Worm (Caenorhabditis elegans): Measurements from ENCODE around the gene T15H9.4.

T15H9.4 gene

ce11 chrII:9596401-9596800 lies 15.3 kb upstream of the T15H9.4 start, which contains the start of gene E02H1.6:
Gene E02H1.6 (plus strand): TSS chrII:9596701.
- TF ChIP-seq lir-3 (tag; optimal IDR thresholded peaks at IDR 0.05; ENCODE audit: poor library complexity), result no peak
- no peak for TF ChIP-seq unc-86 (tag; optimal IDR thresholded peaks at IDR 0.05)
- no peak for TF ChIP-seq unc-130 (tag; optimal IDR thresholded peaks at IDR 0.05)
- TF ChIP-seq lin-39 (tag; optimal IDR thresholded peaks at IDR 0.05), result no peak
- no peak for TF ChIP-seq vab-15 (tag; optimal IDR thresholded peaks at IDR 0.05)
- no peak for TF ChIP-seq nhr-76 (tag; optimal IDR thresholded peaks at IDR 0.05)

ce11 chrII:9597516-9598047 lies 14.1 kb upstream of the T15H9.4 start, which contains the start of gene mrpl-53:
Gene mrpl-53 (plus strand): TSS chrII:9597622.
- TF ChIP-seq aly-2 (tag; optimal IDR thresholded peaks at IDR 0.05) (no peak), ceh-82 (tag; optimal IDR thresholded peaks at IDR 0.05) (no peak), sox-4 (tag; optimal IDR thresholded peaks at IDR 0.05) (no peak), ceh-63 (GFP tag; optimal IDR thresholded peaks at IDR 0.05) (no peak), lin-14 (GFP tag; optimal IDR thresholded peaks at IDR 0.05) (no peak), nhr-90 (tag; optimal IDR thresholded peaks at IDR 0.05; ENCODE audit: poor library complexity) (peak; percentile 52), nhr-71 (tag; optimal IDR thresholded peaks at IDR 0.05) (peak; percentile 29), lin-35 (GFP tag; optimal IDR thresholded peaks at IDR 0.05) (peak in 1 of 2 experiments; percentile 1), Y116A8C.19 (tag; optimal IDR thresholded peaks at IDR 0.05; ENCODE audit: borderline replicate concordance) (no peak), efl-1 (optimal IDR thresholded peaks at IDR 0.05) (no peak), efl-1 (GFP tag; optimal IDR thresholded peaks at IDR 0.05 in 1 of 2) (peak in 1 of 2 experiments; percentile 66), dsc-1 (tag; optimal IDR thresholded peaks at IDR 0.05) (no peak), skn-1 (tag; optimal IDR thresholded peaks at IDR 0.05) (no peak), sptf-1 (tag; optimal IDR thresholded peaks at IDR 0.05) (no peak)

ce11 chrII:9600022-9600722 lies 11.5 kb upstream of the T15H9.4 start:
- peak; percentile 36 for TF ChIP-seq ztf-4 (tag; optimal IDR thresholded peaks at IDR 0.05)
- TF ChIP-seq elt-2 (tag; optimal IDR thresholded peaks at IDR 0.05), result peak; percentile 43
- no peak for TF ChIP-seq ces-1 (GFP tag; optimal IDR thresholded peaks at IDR 0.05)
- TF ChIP-seq nhr-19 (GFP tag; conservative IDR thresholded peaks at IDR 0.05), result peak; percentile 35
- peak; percentile 9 for TF ChIP-seq snu-23 (GFP tag; optimal IDR thresholded peaks at IDR 0.05)
- peak in 1 of 2 experiments; percentile 11 for TF ChIP-seq lin-35 (GFP tag; optimal IDR thresholded peaks at IDR 0.05)
- TF ChIP-seq lin-39 (tag; optimal IDR thresholded peaks at IDR 0.05), result peak; percentile 36
- no peak for TF ChIP-seq dsc-1 (tag; optimal IDR thresholded peaks at IDR 0.05)
- peak; percentile 46 for TF ChIP-seq nhr-71 (tag; optimal IDR thresholded peaks at IDR 0.05)
- TF ChIP-seq nhr-90 (tag; optimal IDR thresholded peaks at IDR 0.05; ENCODE audit: poor library complexity), result no peak
- TF ChIP-seq efl-1 (optimal IDR thresholded peaks at IDR 0.05), result no peak
- TF ChIP-seq efl-1 (GFP tag; optimal IDR thresholded peaks at IDR 0.05 in 1 of 2), result peak in 1 of 2 experiments; percentile 37
- TF ChIP-seq fkh-8 (tag; optimal IDR thresholded peaks at IDR 0.05), result no peak
- peak; percentile 25 for TF ChIP-seq lin-14 (GFP tag; optimal IDR thresholded peaks at IDR 0.05)
- peak; percentile 59 for TF ChIP-seq rnt-1 (tag; optimal IDR thresholded peaks at IDR 0.05)
- TF ChIP-seq lin-15B (tag; optimal IDR thresholded peaks at IDR 0.05), result no peak
- TF ChIP-seq nhr-11 (tag; optimal IDR thresholded peaks at IDR 0.05), result peak; percentile 46
- no peak for TF ChIP-seq aly-2 (tag; optimal IDR thresholded peaks at IDR 0.05)

ce11 chrII:9601069-9601468 lies 10.6 kb upstream of the T15H9.4 start:
- no peak for TF ChIP-seq nhr-28 (tag; optimal IDR thresholded peaks at IDR 0.05)
- no peak for TF ChIP-seq tlp-1 (tag; optimal IDR thresholded peaks at IDR 0.05)
- TF ChIP-seq lin-14 (GFP tag; optimal IDR thresholded peaks at IDR 0.05), result peak; percentile 96
- peak; percentile 70 for TF ChIP-seq lin-39 (tag; optimal IDR thresholded peaks at IDR 0.05)
- TF ChIP-seq pax-3 (tag; optimal IDR thresholded peaks at IDR 0.05), result no peak
- TF ChIP-seq nhr-71 (tag; optimal IDR thresholded peaks at IDR 0.05), result peak; percentile 93
- no peak for TF ChIP-seq skn-1 (tag; optimal IDR thresholded peaks at IDR 0.05)
- TF ChIP-seq ama-1 (optimal IDR thresholded peaks at IDR 0.05), result peak; percentile 2
- 0 out of 2 replicates have a peak, but pooled peaks have one; percentile 20 for TF ChIP-seq ceh-88 (GFP tag; IDR thresholded peaks at IDR 0.05)
- TF ChIP-seq swsn-7 (tag; optimal IDR thresholded peaks at IDR 0.05), result peak; percentile 63
- TF ChIP-seq xbp-1 (tag; optimal IDR thresholded peaks at IDR 0.05), result peak; percentile 61
- TF ChIP-seq ceh-63 (GFP tag; optimal IDR thresholded peaks at IDR 0.05), result no peak
- TF ChIP-seq pag-3 (tag; optimal IDR thresholded peaks at IDR 0.05; ENCODE audit: borderline replicate concordance, insufficient read depth), result no peak
- TF ChIP-seq mef-2 (tag; optimal IDR thresholded peaks at IDR 0.05), result peak; percentile 27
- no peak for TF ChIP-seq isw-1 (GFP tag; IDR thresholded peaks at IDR 0.05)
- peak in 3 of 6 experiments; percentile 38 to 96 (median 89) for TF ChIP-seq elt-3 (tag; optimal IDR thresholded peaks at IDR 0.05)
- no peak for TF ChIP-seq aly-2 (tag; optimal IDR thresholded peaks at IDR 0.05)
- no peak for TF ChIP-seq sox-4 (tag; optimal IDR thresholded peaks at IDR 0.05)
- TF ChIP-seq ztf-4 (tag; optimal IDR thresholded peaks at IDR 0.05), result peak; percentile 83
- peak; percentile 27 for TF ChIP-seq jun-1 (tag; optimal IDR thresholded peaks at IDR 0.05)
- TF ChIP-seq lin-13 (GFP tag; optimal IDR thresholded peaks at IDR 0.05), result peak; percentile 65
- peak; percentile 74 for TF ChIP-seq nhr-47 (tag; optimal IDR thresholded peaks at IDR 0.05)
- TF ChIP-seq mab-9 (GFP tag; IDR thresholded peaks at IDR 0.05), result 0 out of 2 replicates have a peak, but pooled peaks have one; percentile 21
